Worm (Caenorhabditis elegans): Measurements from ENCODE around the gene T13C2.2.

T13C2.2 gene

DNA sequence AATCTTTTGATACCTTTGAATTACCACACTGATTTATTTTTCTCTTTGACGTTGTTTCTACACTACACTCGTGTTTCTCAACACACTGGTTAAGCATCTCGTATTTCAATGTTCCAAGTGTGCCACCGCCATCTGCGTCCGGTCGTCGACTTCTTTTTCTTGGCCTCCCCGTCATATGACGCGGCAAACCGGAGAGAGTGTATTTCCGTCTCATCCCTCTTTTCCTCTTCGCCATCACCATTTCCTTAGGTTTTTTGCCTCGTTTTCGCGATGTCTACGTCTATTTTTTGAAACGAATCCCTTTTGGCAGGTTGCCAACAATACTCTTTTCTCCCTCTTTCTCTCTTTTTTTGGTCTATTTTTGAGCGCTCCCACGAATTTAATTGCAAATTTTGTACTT, 47.0 kb downstream of the T13C2.2 start (continued):
- TF ChIP-seq nhr-48 (tag; optimal IDR thresholded peaks at IDR 0.05) (no peak), lsy-2 (tag; optimal IDR thresholded peaks at IDR 0.05) (peak in 1 of 2 experiments; percentile 49), egl-27 (tag; optimal IDR thresholded peaks at IDR 0.05) (peak; percentile 71), nhr-11 (tag; optimal IDR thresholded peaks at IDR 0.05) (peak; percentile 40), aly-2 (tag; optimal IDR thresholded peaks at IDR 0.05) (no peak)

DNA sequence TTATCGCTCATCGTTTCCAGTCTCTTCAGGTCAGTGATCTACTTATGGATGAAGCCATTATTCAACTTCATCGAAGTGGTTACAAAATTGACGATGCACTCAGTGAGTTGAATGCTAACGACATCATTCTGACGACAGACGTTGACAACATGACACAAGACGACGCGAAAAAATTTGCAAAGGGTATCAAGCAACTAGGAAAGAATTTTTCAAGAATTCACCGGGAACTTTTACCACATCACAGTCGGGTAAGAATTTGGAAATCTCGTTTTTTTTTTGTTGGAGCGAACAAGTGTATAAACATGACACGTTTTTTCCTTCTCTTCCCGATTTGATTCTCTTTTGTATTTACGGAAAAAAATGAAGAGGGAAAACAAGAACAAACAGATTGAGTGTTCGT, 48.7 kb downstream of the T13C2.2 start:
- no peak for TF ChIP-seq fos-1 (tag; optimal IDR thresholded peaks at IDR 0.05)
- TF ChIP-seq nhr-111 (GFP tag; optimal IDR thresholded peaks at IDR 0.05): no peak
- no peak for TF ChIP-seq pha-4 (GFP tag; IDR thresholded peaks at IDR 0.05)
- TF ChIP-seq pha-4 (tag; optimal IDR thresholded peaks at IDR 0.05): peak; percentile 13
- peak in 1 of 2 experiments; percentile 93 for TF ChIP-seq unc-62 (GFP tag; optimal IDR thresholded peaks at IDR 0.05 in 1 of 2)
- no peak for TF ChIP-seq unc-62 (tag; optimal IDR thresholded peaks at IDR 0.05)
- TF ChIP-seq R02D3.7 (tag; optimal IDR thresholded peaks at IDR 0.05): no peak
- TF ChIP-seq madf-5 (GFP tag; IDR thresholded peaks at IDR 0.05): no peak

DNA sequence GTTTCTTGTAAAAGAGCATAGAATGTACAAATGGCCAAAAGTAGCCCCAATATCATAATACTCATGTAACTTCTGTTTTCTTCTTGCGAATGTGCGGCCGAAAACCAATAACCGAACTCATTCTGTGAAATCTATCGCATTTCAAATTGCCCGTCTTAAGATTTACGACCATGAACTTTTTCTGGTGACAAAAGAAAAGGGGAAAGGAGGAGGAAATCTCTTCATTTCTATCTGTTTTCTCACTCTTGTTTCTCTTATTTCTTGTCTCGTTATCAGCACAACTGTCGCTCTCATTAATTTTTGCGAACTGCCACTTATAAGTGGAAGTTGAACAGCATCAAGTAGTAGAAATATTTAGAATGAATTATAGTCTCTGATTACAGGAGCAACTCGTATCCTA, 49.1 kb downstream of the T13C2.2 start:
- TF ChIP-seq ceh-44 (GFP tag; IDR thresholded peaks at IDR 0.05): no peak
- TF ChIP-seq mdl-1 (tag; optimal IDR thresholded peaks at IDR 0.05): peak in 1 of 2 experiments; percentile 56
- TF ChIP-seq dmd-8 (GFP tag; IDR thresholded peaks at IDR 0.05): no peak
- peak; percentile 31 for TF ChIP-seq aha-1 (tag)
- peak; percentile 68 for TF ChIP-seq nhr-28 (tag; optimal IDR thresholded peaks at IDR 0.05)
- no peak for TF ChIP-seq daf-16 (GFP tag; optimal IDR thresholded peaks at IDR 0.05)
- peak; percentile 20 for TF ChIP-seq daf-16 (tag; optimal IDR thresholded peaks at IDR 0.05)
- TF ChIP-seq spr-3 (GFP tag; optimal IDR thresholded peaks at IDR 0.05): no peak
- peak; percentile 38 for TF ChIP-seq dmd-6 (GFP tag; IDR thresholded peaks at IDR 0.05)
- no peak for TF ChIP-seq daf-12 (tag; optimal IDR thresholded peaks at IDR 0.05)
- no peak for TF ChIP-seq nhr-48 (tag; optimal IDR thresholded peaks at IDR 0.05)
- peak; percentile 48 for TF ChIP-seq hlh-11 (tag; optimal IDR thresholded peaks at IDR 0.05)
- TF ChIP-seq unc-62 (GFP tag; optimal IDR thresholded peaks at IDR 0.05 in 1 of 2): peak in 1 of 2 experiments; percentile 92
- TF ChIP-seq unc-62 (tag; optimal IDR thresholded peaks at IDR 0.05): no peak

DNA sequence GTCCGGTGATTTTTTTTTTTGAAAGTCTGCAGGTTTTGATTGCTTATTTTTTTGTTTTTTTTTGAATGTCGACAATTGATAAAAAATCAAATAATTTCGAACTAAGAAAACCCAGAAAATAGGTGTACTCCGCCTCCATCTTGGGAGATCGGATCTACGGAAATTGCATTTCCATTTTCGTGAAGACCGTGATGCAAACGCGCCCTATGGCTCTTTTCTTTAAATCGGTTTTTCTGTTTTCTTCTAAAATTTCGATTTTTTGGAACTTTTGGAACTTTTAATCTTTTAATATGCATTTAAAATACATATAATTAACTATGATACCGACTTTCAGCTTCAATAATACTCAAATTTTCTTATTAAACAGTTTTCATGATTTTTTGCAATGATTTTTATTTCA, 50.0 kb downstream of the T13C2.2 start:
- peak; percentile 80 for TF ChIP-seq lin-38 (GFP tag; IDR thresholded peaks at IDR 0.05)
- TF ChIP-seq mes-2 (tag; optimal IDR thresholded peaks at IDR 0.05; ENCODE audit: poor library complexity, severe bottlenecking): peak; percentile 43
- TF ChIP-seq ceh-82 (tag; optimal IDR thresholded peaks at IDR 0.05): no peak

DNA sequence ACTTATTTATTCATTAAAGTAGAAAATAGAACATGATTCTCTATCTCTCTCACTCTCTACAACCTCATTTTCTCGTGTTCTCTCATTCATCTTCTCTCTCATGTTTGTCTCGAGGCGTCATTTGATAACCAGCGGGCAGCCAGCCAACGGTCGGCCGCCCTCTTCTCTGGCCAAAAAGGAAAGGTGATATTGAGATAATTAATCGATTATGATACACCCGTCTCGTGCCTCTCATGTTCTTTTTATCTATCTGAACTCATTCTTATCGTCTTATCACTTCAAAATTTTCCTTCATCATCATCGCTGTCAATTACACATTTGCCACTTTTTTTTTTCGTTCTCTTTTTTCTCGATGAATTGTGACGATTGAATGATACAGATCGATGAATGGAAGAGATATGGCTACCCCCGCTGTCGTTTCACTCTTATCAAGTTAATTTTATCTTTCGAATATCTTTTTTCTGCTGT, 50.7 kb downstream of the T13C2.2 start:
- no peak for TF ChIP-seq daf-12 (tag; optimal IDR thresholded peaks at IDR 0.05)
- no peak for TF ChIP-seq aly-2 (tag; optimal IDR thresholded peaks at IDR 0.05)
- no peak for TF ChIP-seq ceh-44 (GFP tag; IDR thresholded peaks at IDR 0.05)
- TF ChIP-seq nhr-10 (tag; optimal IDR thresholded peaks at IDR 0.05): peak; percentile 92
- TF ChIP-seq tra-1 (GFP tag; IDR thresholded peaks at IDR 0.05): peak; percentile 99
- peak; percentile 96 for TF ChIP-seq nhr-6 (tag; optimal IDR thresholded peaks at IDR 0.05)
- peak; percentile 78 for TF ChIP-seq T20F7.1 (GFP tag; optimal IDR thresholded peaks at IDR 0.05)
- no peak; the same call in 1 of the 2 replicates for TF ChIP-seq nhr-42 (GFP tag; IDR thresholded peaks at IDR 0.05)
- TF ChIP-seq lin-39 (tag; optimal IDR thresholded peaks at IDR 0.05): no peak
- no peak for TF ChIP-seq madf-5 (GFP tag; IDR thresholded peaks at IDR 0.05)
- no peak for TF ChIP-seq Y48G9A.11 (GFP tag; IDR thresholded peaks at IDR 0.05)
- TF ChIP-seq nhr-28 (tag; optimal IDR thresholded peaks at IDR 0.05): peak; percentile 99
- TF ChIP-seq pqm-1 (tag; optimal IDR thresholded peaks at IDR 0.05): peak; percentile 99
- TF ChIP-seq pha-4 (GFP tag; IDR thresholded peaks at IDR 0.05): peak; percentile 71
- TF ChIP-seq pha-4 (tag; optimal IDR thresholded peaks at IDR 0.05): no peak
- TF ChIP-seq snpc-4 (tag; optimal IDR thresholded peaks at IDR 0.05): no peak
- TF ChIP-seq vab-7 (GFP tag; IDR thresholded peaks at IDR 0.05): no peak
- peak; percentile 96 for TF ChIP-seq lin-1 (GFP tag; IDR thresholded peaks at IDR 0.05)
- TF ChIP-seq dpl-1 (GFP tag; optimal IDR thresholded peaks at IDR 0.05): peak; percentile 11
- TF ChIP-seq dmd-6 (GFP tag; IDR thresholded peaks at IDR 0.05): peak; percentile 99
- TF ChIP-seq jun-1 (tag; optimal IDR thresholded peaks at IDR 0.05): peak; percentile 63
- peak; percentile 59 for TF ChIP-seq fos-1 (tag; optimal IDR thresholded peaks at IDR 0.05)
- TF ChIP-seq rbr-2 (tag; optimal IDR thresholded peaks at IDR 0.05): peak; percentile 44
- peak; percentile 72 for TF ChIP-seq gei-8 (GFP tag; optimal IDR thresholded peaks at IDR 0.05)
- TF ChIP-seq unc-39 (tag; optimal IDR thresholded peaks at IDR 0.05): no peak
- peak; percentile 69 for TF ChIP-seq mes-2 (tag; optimal IDR thresholded peaks at IDR 0.05; ENCODE audit: poor library complexity, severe bottlenecking)
- TF ChIP-seq lin-38 (GFP tag; IDR thresholded peaks at IDR 0.05): peak; percentile 58
- no peak for TF ChIP-seq daf-8 (GFP tag; IDR thresholded peaks at IDR 0.05)
- TF ChIP-seq F10B5.3 (tag; optimal IDR thresholded peaks at IDR 0.05): no peak
